Worm (Caenorhabditis elegans) whole organism, late embryonic: ENCODE results near the gene F40D4.17.

Source experiments
- ama-1 ChIP-seq: fragments of 150-350 bp; optimal IDR thresholded peaks from 2 replicates; lab custom pipeline; 2014
- ceh-14 ChIP-seq: sonication (generic microtip); optimal IDR thresholded peaks from 2 replicates; lab custom pipeline; 2016; ENCODE audit warnings: missing genotype, missing genetic modification characterization, missing compliant biosample characterization
- dmd-4 ChIP-seq: sonication (generic microtip); optimal IDR thresholded peaks from 2 replicates; lab custom pipeline; 2016; ENCODE audit warnings: borderline replicate concordance, missing genetic modification characterization, missing compliant biosample characterization
- ets-4 ChIP-seq: sonication (generic microtip); optimal IDR thresholded peaks from 2 replicates; lab custom pipeline; 2016; ENCODE audit warnings: missing genetic modification characterization, missing compliant biosample characterization
- fkh-10 ChIP-seq: fragments of 150-350 bp; optimal IDR thresholded peaks from 2 replicates; lab custom pipeline; 2014; ENCODE audit warnings: missing biosample characterization, missing genetic modification reagents, missing genetic modification characterization
- gmeb-2 ChIP-seq: sonication (generic microtip); optimal IDR thresholded peaks from 2 replicates; lab custom pipeline; 2016; ENCODE audit warnings: missing genetic modification characterization, inconsistent platforms, missing compliant biosample characterization
- madf-2 ChIP-seq: sonication (generic microtip); optimal IDR thresholded peaks from 2 replicates; lab custom pipeline; 2017; ENCODE audit warnings: missing genetic modification characterization, missing compliant biosample characterization
- odd-2 ChIP-seq: sonication (generic microtip); optimal IDR thresholded peaks from 2 replicates; lab custom pipeline; 2017; ENCODE audit warnings: antibody characterized with exemption, mild to moderate bottlenecking, missing genetic modification characterization, missing compliant biosample characterization
- pqm-1 ChIP-seq: sonication (generic microtip); optimal IDR thresholded peaks from 2 replicates; lab custom pipeline; 2016; ENCODE audit warnings: missing genetic modification characterization, missing compliant biosample characterization
- sdc-2 ChIP-seq: sonication (generic microtip); optimal IDR thresholded peaks from 2 replicates; lab custom pipeline; 2016; ENCODE audit warnings: missing genotype, missing genetic modification characterization, missing compliant biosample characterization
- tbx-2 ChIP-seq: sonication (generic microtip); optimal IDR thresholded peaks from 2 replicates; lab custom pipeline; 2016; ENCODE audit warnings: missing genetic modification characterization, missing compliant biosample characterization

DNA sequence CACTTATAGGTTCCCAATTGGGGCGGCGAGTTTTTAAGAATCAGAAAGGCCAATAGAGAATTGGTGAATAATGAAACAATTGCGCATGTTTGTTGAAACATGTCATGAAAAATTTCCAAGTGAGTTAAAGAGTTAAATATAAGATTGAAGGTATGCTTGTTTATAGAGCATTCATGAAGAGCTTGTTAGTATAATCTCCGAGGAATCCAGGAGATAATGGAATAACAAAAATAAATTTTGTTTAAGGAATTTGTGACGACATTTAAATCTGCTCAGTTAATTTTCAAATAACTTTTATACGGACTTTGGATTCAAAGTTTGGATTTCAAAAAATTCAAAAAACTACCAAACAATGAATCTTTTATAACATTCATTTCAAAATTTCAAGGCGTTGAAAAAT is 35.2 kb upstream of the F40D4.17 start, which contains the start of gene str-199:
- TF ChIP-seq fkh-10, result no peak
- TF ChIP-seq ets-4 (tag; lab: Kevin White, UChicago), result no peak
- no peak for TF ChIP-seq ama-1
- TF ChIP-seq gmeb-2, result no peak
- no peak for TF ChIP-seq odd-2 (tag; lab: Kevin White, UChicago)
- TF ChIP-seq madf-2 (tag; lab: Kevin White, UChicago), result no peak
- no peak for TF ChIP-seq sdc-2
- TF ChIP-seq tbx-2 (tag; lab: Kevin White, UChicago), result no peak
- TF ChIP-seq pqm-1 (tag; lab: Kevin White, UChicago), result no peak
- TF ChIP-seq dmd-4, result no peak
- no peak for TF ChIP-seq ceh-14 (tag; lab: Kevin White, UChicago)
